Worm (Caenorhabditis elegans) whole organism, early embryonic: ENCODE results near the gene srx-73.

Experiments used
- B0310.2 ChIP-seq: sonication (generic microtip); optimal IDR thresholded peaks from 2 replicates; lab custom pipeline; 2016; ENCODE audit warnings: mild to moderate bottlenecking, missing genetic modification characterization, missing compliant biosample characterization
- F13C5.2 ChIP-seq: sonication (generic microtip); optimal IDR thresholded peaks from 2 replicates; lab custom pipeline; 2017; ENCODE audit warnings: mild to moderate bottlenecking, missing genetic modification characterization, inconsistent platforms, missing compliant biosample characterization
- aly-1 ChIP-seq: sonication (generic microtip); optimal IDR thresholded peaks from 2 replicates; lab custom pipeline; 2016; ENCODE audit warnings: missing genetic modification characterization, missing compliant biosample characterization
- ama-1 ChIP-seq: fragments of 150-350 bp; optimal IDR thresholded peaks from 2 replicates; lab custom pipeline; 2014
- ceh-13 ChIP-seq: fragments of 200-800 bp; sonication (Bioruptor generic); optimal IDR thresholded peaks from 2 replicates; lab custom pipeline; 2018; ENCODE audit warnings: mild to moderate bottlenecking, missing genetic modification characterization, missing compliant biosample characterization
- ceh-36 ChIP-seq: sonication (generic microtip); optimal IDR thresholded peaks from 2 replicates; lab custom pipeline; 2016; ENCODE audit warnings: missing genetic modification characterization, inconsistent platforms, missing compliant biosample characterization
- ets-7 ChIP-seq: sonication (generic microtip); optimal IDR thresholded peaks from 2 replicates; lab custom pipeline; 2016; ENCODE audit warnings: missing genotype, missing genetic modification characterization, missing compliant biosample characterization
- flt-1 ChIP-seq: fragments of 200-800 bp; sonication (Bioruptor generic); IDR thresholded peaks from 2 replicates; pipeline ENCODE4 v1.3.6; 2022; ENCODE audit warnings: missing genetic modification characterization, missing compliant biosample characterization
- hmbx-1 ChIP-seq: sonication (generic microtip); optimal IDR thresholded peaks from 2 replicates; lab custom pipeline; 2016; ENCODE audit warnings: mild to moderate bottlenecking, missing genetic modification characterization, missing compliant biosample characterization
- hmg-4 ChIP-seq: fragments of 200-800 bp; sonication (Bioruptor generic); optimal IDR thresholded peaks from 2 replicates; lab custom pipeline; 2018; ENCODE audit warnings: mild to moderate bottlenecking, missing genetic modification characterization, missing compliant biosample characterization
- hnd-1 ChIP-seq: sonication (generic microtip); optimal IDR thresholded peaks from 2 replicates; lab custom pipeline; 2016; ENCODE audit warnings: missing genetic modification characterization, missing compliant biosample characterization
- pes-1 ChIP-seq: fragments of 200-800 bp; sonication (Bioruptor generic); IDR thresholded peaks from 2 replicates; pipeline ENCODE4 v1.3.6; 2022; ENCODE audit warnings: missing genetic modification reagents, missing genetic modification characterization, missing compliant biosample characterization
- scrt-1 ChIP-seq: fragments of 200-800 bp; sonication (Bioruptor generic); IDR thresholded peaks from 2 replicates; pipeline ENCODE4 v1.3.6; 2022; ENCODE audit warnings: missing genetic modification characterization, missing compliant biosample characterization
- sea-1 ChIP-seq: fragments of 200-800 bp; sonication (Bioruptor generic); conservative IDR thresholded peaks from 2 replicates; pipeline ENCODE4 v1.3.6; 2022; ENCODE audit warnings: missing genetic modification characterization, missing compliant biosample characterization
- tbx-11 ChIP-seq: fragments of 200-800 bp; sonication (Bioruptor generic); IDR thresholded peaks from 2 replicates; pipeline ENCODE4 v1.3.6; 2022; ENCODE audit warnings: missing genetic modification characterization, missing compliant biosample characterization
- tbx-37 ChIP-seq: fragments of 200-800 bp; sonication (Bioruptor generic); conservative IDR thresholded peaks from 2 replicates; pipeline ENCODE4 v1.3.6; 2022; ENCODE audit warnings: missing genetic modification reagents, missing genetic modification characterization, missing compliant biosample characterization
- tra-4 ChIP-seq: sonication (generic microtip); optimal IDR thresholded peaks from 2 replicates; lab custom pipeline; 2017; ENCODE audit warnings: missing genetic modification characterization, missing compliant biosample characterization

Gene srx-73

DNA sequence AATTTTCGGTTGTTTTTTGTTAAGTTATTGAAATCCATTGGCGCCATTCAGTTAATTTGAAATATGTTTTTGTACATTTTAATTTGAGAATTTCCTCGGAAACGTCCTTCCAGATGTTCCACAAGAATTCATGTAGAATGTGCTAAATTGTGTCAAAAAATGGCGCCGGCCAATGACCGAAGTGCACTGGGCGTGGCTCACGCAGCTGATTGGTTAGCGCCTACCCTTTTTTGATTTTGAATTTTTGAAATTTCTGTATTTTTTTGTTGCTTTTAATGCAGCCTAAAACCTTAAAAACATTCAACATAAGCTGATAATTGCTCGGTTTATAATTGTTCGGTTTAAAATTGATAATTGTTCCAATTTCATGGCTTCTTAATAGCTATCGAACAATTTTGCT, 11.3 kb upstream of the srx-73 start:
- TF ChIP-seq ceh-13 (GFP tag; lab: Kevin White, UChicago): no peak
- TF ChIP-seq B0310.2: no peak
- no peak for TF ChIP-seq aly-1 (tag; lab: Kevin White, UChicago)
- no peak for TF ChIP-seq sea-1 (GFP tag; lab: Robert Waterston, UW)

DNA sequence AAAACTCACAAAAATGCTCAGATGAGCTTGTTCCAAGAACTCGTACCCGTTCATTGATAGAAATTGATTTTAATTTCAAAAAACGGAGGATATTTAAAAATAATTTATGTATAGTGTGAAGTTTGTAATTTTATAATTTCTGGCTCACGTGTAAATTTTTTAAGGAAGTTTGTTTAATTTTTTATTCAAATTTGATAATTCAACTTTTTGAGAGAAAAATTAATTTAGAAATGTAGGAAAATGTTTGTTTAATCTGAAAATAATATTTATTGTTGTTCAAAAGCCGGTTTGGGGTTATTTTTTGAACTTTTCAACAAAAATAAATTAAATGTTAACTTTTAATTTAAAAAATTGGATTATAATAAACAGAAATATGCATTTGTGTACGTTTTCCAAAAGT, 10.5 kb upstream of the srx-73 start, which contains the start of gene K03B4.6:
K03B4.6 (minus strand) TSS at position 101 of the 400 bp plus-strand sequence.
- no peak for TF ChIP-seq sea-1 (GFP tag; lab: Robert Waterston, UW)
- TF ChIP-seq scrt-1 (GFP tag; lab: Robert Waterston, UW): no peak
- TF ChIP-seq ceh-13 (GFP tag; lab: Kevin White, UChicago): no peak
- no peak for TF ChIP-seq F13C5.2 (tag; lab: Kevin White, UChicago)
- no peak for TF ChIP-seq ama-1
- no peak for TF ChIP-seq pes-1

DNA sequence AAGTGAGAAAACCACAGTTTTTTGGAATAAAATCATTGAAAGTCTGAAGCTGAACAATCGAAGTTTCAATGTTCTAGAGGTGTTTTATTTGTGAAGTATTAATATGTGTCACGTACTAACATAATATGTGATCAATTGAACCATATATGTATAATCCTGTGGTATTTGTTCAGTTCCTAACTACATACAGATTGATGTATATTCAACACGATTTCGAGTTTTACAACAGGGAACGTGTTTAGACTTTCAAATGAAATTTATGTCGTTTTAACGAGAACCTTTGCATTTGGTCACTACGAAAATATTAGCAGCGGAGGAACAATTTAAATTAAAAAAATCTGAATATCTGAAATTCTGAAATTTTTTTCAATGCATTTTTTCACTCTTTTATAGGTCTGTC, 9.0 kb upstream of the srx-73 start, which contains the start of gene K03B4.8:
K03B4.8 (minus strand) TSS at position 101 of the 400 bp plus-strand sequence.
- TF ChIP-seq ceh-36 (tag; lab: Kevin White, UChicago) (no peak), hnd-1 (tag; lab: Kevin White, UChicago) (no peak), ama-1 (no peak)

DNA sequence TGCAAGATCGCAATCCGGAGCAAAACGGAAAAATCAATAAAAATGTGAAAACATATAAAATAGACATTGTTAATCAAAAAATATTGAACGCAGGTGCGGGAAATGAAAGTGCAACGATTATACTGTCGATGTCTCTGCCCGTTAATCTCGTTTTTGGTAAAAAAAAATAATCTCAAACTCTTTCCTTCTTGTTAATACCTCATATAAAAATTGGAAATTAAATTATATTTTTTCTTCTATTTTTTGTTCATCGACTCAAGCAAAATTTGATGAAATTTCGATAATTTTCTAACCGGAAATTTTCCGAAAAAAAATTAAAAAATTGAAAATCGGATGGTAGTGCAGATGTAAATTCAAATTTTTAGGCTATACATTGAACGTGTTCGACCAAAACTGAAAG, 6.9 kb upstream of the srx-73 start, which contains the start of gene K03B4.9:
K03B4.9 (minus strand) TSS at position 101 of the 400 bp plus-strand sequence.
- no peak for TF ChIP-seq pes-1
- no peak for TF ChIP-seq aly-1 (tag; lab: Kevin White, UChicago)
- TF ChIP-seq ama-1: no peak
- TF ChIP-seq sea-1 (GFP tag; lab: Robert Waterston, UW): no peak
- TF ChIP-seq B0310.2: no peak
- TF ChIP-seq scrt-1 (GFP tag; lab: Robert Waterston, UW): no peak
- no peak for TF ChIP-seq ceh-13 (GFP tag; lab: Kevin White, UChicago)
- TF ChIP-seq ets-7 (tag; lab: Kevin White, UChicago): no peak
- TF ChIP-seq tbx-11 (GFP tag; lab: Robert Waterston, UW): no peak
- TF ChIP-seq F13C5.2 (tag; lab: Kevin White, UChicago): no peak
- no peak for TF ChIP-seq hnd-1 (tag; lab: Kevin White, UChicago)
- TF ChIP-seq hmg-4: no peak

DNA sequence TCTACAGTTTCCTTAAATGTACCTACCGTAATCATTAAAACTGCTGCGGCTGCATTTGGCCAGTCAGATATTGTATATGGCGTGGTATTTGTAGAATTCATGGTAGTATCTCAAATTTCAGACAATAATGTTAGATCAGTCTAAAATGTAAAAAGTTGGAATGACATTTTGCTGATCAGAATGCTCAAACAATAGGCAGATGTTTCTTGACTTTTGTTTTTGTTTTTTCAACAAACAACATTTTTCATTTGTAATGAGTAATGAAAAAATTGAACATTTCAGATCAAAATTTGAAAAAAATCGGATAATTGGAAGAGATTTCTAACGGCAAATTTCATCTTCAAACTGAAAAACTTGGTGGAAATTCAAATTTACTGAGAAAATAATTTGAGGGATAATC, 3.1 kb upstream of the srx-73 start, which contains the start of gene srx-77:
srx-77 (minus strand) TSS at position 101 of the 400 bp plus-strand sequence.
- TF ChIP-seq ceh-13 (GFP tag; lab: Kevin White, UChicago) (no peak), flt-1 (GFP tag; lab: Robert Waterston, UW) (no peak), tra-4 (tag; lab: Kevin White, UChicago) (no peak), B0310.2 (no peak), ama-1 (no peak), hmg-4 (no peak), aly-1 (tag; lab: Kevin White, UChicago) (no peak), pes-1 (no peak), scrt-1 (GFP tag; lab: Robert Waterston, UW) (no peak), tbx-37 (GFP tag; lab: Robert Waterston, UW) (no peak), ceh-36 (tag; lab: Kevin White, UChicago) (no peak), ets-7 (tag; lab: Kevin White, UChicago) (no peak), hnd-1 (tag; lab: Kevin White, UChicago) (no peak), sea-1 (GFP tag; lab: Robert Waterston, UW) (no peak), hmbx-1 (no peak), tbx-11 (GFP tag; lab: Robert Waterston, UW) (no peak), F13C5.2 (tag; lab: Kevin White, UChicago) (no peak)

DNA sequence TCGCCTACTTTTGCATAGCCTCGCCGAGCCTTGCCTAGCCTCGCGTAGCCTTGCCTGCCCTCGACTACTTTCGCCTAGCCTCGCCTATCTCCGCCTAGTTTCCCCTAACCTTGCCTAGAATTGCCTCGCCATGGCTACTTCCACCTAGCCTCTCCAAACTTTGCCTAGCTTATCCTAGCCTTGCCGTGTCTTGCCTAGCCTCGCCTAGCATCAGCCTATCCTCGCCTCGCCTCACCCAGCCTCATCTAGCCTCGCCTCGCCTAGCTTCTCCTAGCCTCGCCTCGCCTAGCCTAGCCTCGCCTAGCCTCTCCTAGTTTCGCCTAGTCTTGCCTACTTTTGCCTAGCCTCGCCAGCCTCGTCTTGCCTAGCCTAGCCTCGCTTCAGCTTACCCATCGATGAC, 1.5 kb upstream of the srx-73 start:
- TF ChIP-seq aly-1 (tag; lab: Kevin White, UChicago) (peak; percentile 19), hmg-4 (no peak)

DNA sequence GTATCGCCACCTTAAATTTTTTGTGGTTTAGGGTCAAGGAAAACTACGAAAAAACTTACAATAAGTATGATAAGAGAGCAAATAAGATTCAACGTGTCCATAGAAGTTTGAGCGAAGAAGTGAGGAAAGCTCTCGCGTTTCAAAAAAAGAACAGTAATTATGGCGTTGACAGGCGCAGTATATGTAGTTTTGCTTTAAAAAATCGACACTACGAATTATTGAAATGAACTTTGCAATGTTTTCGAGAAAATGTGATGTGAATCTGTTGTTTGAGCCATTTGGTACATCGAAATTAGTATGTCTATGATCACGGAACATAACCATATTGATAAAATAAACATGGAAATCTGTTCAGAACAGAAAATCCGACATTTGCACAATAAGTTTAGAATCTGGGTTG, 3.2 kb downstream of the srx-73 start, which contains the start of gene srx-74:
srx-74 (minus strand) TSS at position 101 of the 400 bp plus-strand sequence.
- TF ChIP-seq ceh-13 (GFP tag; lab: Kevin White, UChicago) (no peak), ceh-36 (tag; lab: Kevin White, UChicago) (no peak), flt-1 (GFP tag; lab: Robert Waterston, UW) (no peak), sea-1 (GFP tag; lab: Robert Waterston, UW) (no peak), tra-4 (tag; lab: Kevin White, UChicago) (no peak), ets-7 (tag; lab: Kevin White, UChicago) (no peak), tbx-37 (GFP tag; lab: Robert Waterston, UW) (no peak), scrt-1 (GFP tag; lab: Robert Waterston, UW) (no peak), hmbx-1 (no peak), hnd-1 (tag; lab: Kevin White, UChicago) (no peak)

DNA sequence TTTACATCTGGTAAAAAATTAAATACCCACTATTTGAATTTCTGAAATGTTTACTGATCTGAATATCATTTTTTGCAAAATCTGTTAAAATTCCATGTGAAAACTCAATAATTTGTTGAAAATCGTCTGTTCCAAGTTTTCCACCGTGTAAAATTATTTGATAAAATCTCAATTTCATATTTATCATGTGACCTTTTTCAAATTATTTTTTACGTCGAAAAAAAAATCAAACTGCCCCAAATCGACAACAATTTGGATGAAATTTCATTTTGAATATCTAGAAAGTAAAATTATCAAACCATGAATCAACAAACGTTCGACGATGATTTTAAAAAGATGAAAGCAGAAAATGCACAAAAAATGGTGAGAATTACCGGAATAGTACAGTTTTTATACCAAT, 10.4 kb downstream of the srx-73 start, which contains the start of gene F41F3.9:
F41F3.9 (plus strand) TSS at position 301 of the 400 bp plus-strand sequence.
- no peak for TF ChIP-seq B0310.2
- no peak for TF ChIP-seq hnd-1 (tag; lab: Kevin White, UChicago)
- TF ChIP-seq ceh-36 (tag; lab: Kevin White, UChicago): no peak
- TF ChIP-seq aly-1 (tag; lab: Kevin White, UChicago): no peak
- no peak for TF ChIP-seq scrt-1 (GFP tag; lab: Robert Waterston, UW)
- TF ChIP-seq ets-7 (tag; lab: Kevin White, UChicago): no peak
- TF ChIP-seq tbx-37 (GFP tag; lab: Robert Waterston, UW): no peak
- no peak for TF ChIP-seq hmbx-1
- no peak for TF ChIP-seq hmg-4
- TF ChIP-seq sea-1 (GFP tag; lab: Robert Waterston, UW): no peak
- no peak for TF ChIP-seq ceh-13 (GFP tag; lab: Kevin White, UChicago)
- TF ChIP-seq tra-4 (tag; lab: Kevin White, UChicago): no peak
- no peak for TF ChIP-seq ama-1
- no peak for TF ChIP-seq flt-1 (GFP tag; lab: Robert Waterston, UW)
- TF ChIP-seq F13C5.2 (tag; lab: Kevin White, UChicago): no peak
- no peak for TF ChIP-seq tbx-11 (GFP tag; lab: Robert Waterston, UW)
- TF ChIP-seq pes-1: no peak
